Worm (Caenorhabditis elegans) whole organism, young adult: ENCODE results near the gene dyci-1.
"Not testable (repeated sequence)": the region's sequence is repeated elsewhere in the genome, so short reads cannot be mapped to it uniquely, and the experiment has no call there.

Experiments
- C06A6.2 ChIP-seq: fragments of 200-800 bp; sonication (Bioruptor generic); conservative IDR thresholded peaks from 2 replicates; pipeline ENCODE4 v1.3.6; 2022; ENCODE audit warnings: missing genetic modification characterization, missing compliant biosample characterization
- F22D6.2 ChIP-seq: sonication (generic microtip); optimal IDR thresholded peaks from 2 replicates; lab custom pipeline; 2016; ENCODE audit warnings: mild to moderate bottlenecking, missing genetic modification characterization, missing compliant biosample characterization
- Y53G8AR.9 ChIP-seq: fragments of 200-800 bp; sonication (Bioruptor generic); conservative IDR thresholded peaks from 2 replicates; pipeline ENCODE4 v1.3.6; 2022; ENCODE audit warnings: missing genetic modification reagents, missing genetic modification characterization, missing compliant biosample characterization
- Y56A3A.18 ChIP-seq: fragments of 200-800 bp; sonication (Bioruptor generic); IDR thresholded peaks from 2 replicates; pipeline ENCODE4 v1.3.6; 2022; ENCODE audit warnings: missing genetic modification reagents, missing genetic modification characterization, missing compliant biosample characterization
- Y79H2A.3 ChIP-seq: fragments of 200-800 bp; sonication (Bioruptor generic); conservative IDR thresholded peaks from 2 replicates; pipeline ENCODE4 v1.3.6; 2022; ENCODE audit warnings: missing genetic modification reagents, missing genetic modification characterization, missing compliant biosample characterization
- Y95B8A.8 ChIP-seq: fragments of 200-800 bp; sonication (Bioruptor generic); IDR thresholded peaks from 2 replicates; pipeline ENCODE4 v1.3.6; 2022; ENCODE audit warnings: missing genetic modification reagents, missing genetic modification characterization, missing compliant biosample characterization
- atf-7 ChIP-seq: sonication (generic microtip); optimal IDR thresholded peaks from 2 replicates; lab custom pipeline; 2017; ENCODE audit warnings: mild to moderate bottlenecking, missing genetic modification characterization, missing compliant biosample characterization
- attf-6 ChIP-seq: fragments of 200-800 bp; sonication (Bioruptor generic); IDR thresholded peaks from 2 replicates; pipeline ENCODE4 v1.3.6; 2022; ENCODE audit warnings: missing genetic modification reagents, missing genetic modification characterization, missing compliant biosample characterization
- ccch-3 ChIP-seq: fragments of 200-800 bp; sonication (Bioruptor generic); optimal IDR thresholded peaks from 2 replicates; lab custom pipeline; 2018; ENCODE audit warnings: mild to moderate bottlenecking, missing genetic modification characterization, missing compliant biosample characterization
- cebp-1 ChIP-seq, 2 experiments: fragments of 200-800 bp in 1 of 2; sonication (Bioruptor generic) in 1 of 2; sonication (generic microtip) in 1 of 2; IDR thresholded peaks in 1 of 2; optimal IDR thresholded peaks in 1 of 2; 2 replicates each; pipeline versions ENCODE4 v1.3.6 to Lab custom; 2017 to 2022; ENCODE audit warnings: missing compliant biosample characterization in 2 of 2, missing genetic modification characterization in 2 of 2, mild to moderate bottlenecking in 1 of 2, missing genetic modification reagents in 1 of 2, moderate library complexity in 1 of 2
- ceh-79 ChIP-seq: sonication (generic microtip); optimal IDR thresholded peaks from 2 replicates; lab custom pipeline; 2017; ENCODE audit warnings: mild to moderate bottlenecking, missing genetic modification characterization, missing compliant biosample characterization
- dox-1 ChIP-seq: fragments of 200-800 bp; sonication (Bioruptor generic); IDR thresholded peaks from 2 replicates; pipeline ENCODE4 v1.3.6; 2022; ENCODE audit warnings: missing genetic modification reagents, missing genetic modification characterization, missing compliant biosample characterization
- efl-1 ChIP-seq: fragments of 150-350 bp; optimal IDR thresholded peaks from 2 replicates; lab custom pipeline; 2014; ENCODE audit warnings: missing biosample characterization, missing genetic modification reagents, missing genetic modification characterization
- fkh-3 ChIP-seq: sonication (generic microtip); optimal IDR thresholded peaks from 2 replicates; lab custom pipeline; 2016; ENCODE audit warnings: mild to moderate bottlenecking, missing genetic modification characterization, missing compliant biosample characterization
- gei-17 ChIP-seq: fragments of 200-800 bp; sonication (Bioruptor generic); optimal IDR thresholded peaks from 2 replicates; lab custom pipeline; 2018; ENCODE audit warnings: mild to moderate bottlenecking, missing genetic modification characterization, missing compliant biosample characterization
- hlh-12 ChIP-seq: sonication (generic microtip); optimal IDR thresholded peaks from 2 replicates; lab custom pipeline; 2016; ENCODE audit warnings: missing genetic modification characterization, missing compliant biosample characterization
- hsf-1 ChIP-seq: fragments of 200-800 bp; sonication (Bioruptor generic); IDR thresholded peaks from 2 replicates; pipeline ENCODE4 v1.3.6; 2022; ENCODE audit warnings: missing genetic modification reagents, missing genetic modification characterization, missing compliant biosample characterization
- madf-3 ChIP-seq: fragments of 200-800 bp; sonication (Bioruptor generic); IDR thresholded peaks from 2 replicates; pipeline ENCODE4 v1.3.6; 2022; ENCODE audit warnings: missing genetic modification reagents, missing genetic modification characterization, missing compliant biosample characterization
- madf-6 ChIP-seq: fragments of 200-800 bp; sonication (Bioruptor generic); IDR thresholded peaks from 2 replicates; pipeline ENCODE4 v1.3.6; 2022; ENCODE audit warnings: missing genetic modification reagents, missing genetic modification characterization, missing compliant biosample characterization
- nhr-80 ChIP-seq: sonication (generic microtip); optimal IDR thresholded peaks from 2 replicates; lab custom pipeline; 2016; ENCODE audit warnings: missing genetic modification characterization, missing compliant biosample characterization
- rec-8 ChIP-seq, 2 experiments: sonication (generic microtip); optimal IDR thresholded peaks; 2 replicates each; lab custom pipeline; 2016; ENCODE audit warnings: mild to moderate bottlenecking in 2 of 2, missing genetic modification characterization in 2 of 2, missing genetic modification reagents in 2 of 2, missing genotype in 2 of 2, missing biosample characterization in 1 of 2, missing compliant biosample characterization in 1 of 2, moderate library complexity in 1 of 2
- repo-1 ChIP-seq: sonication (generic microtip); optimal IDR thresholded peaks from 2 replicates; lab custom pipeline; 2017; ENCODE audit warnings: mild to moderate bottlenecking, missing genetic modification characterization, missing compliant biosample characterization
- sdz-38 ChIP-seq: sonication (generic microtip); optimal IDR thresholded peaks from 2 replicates; lab custom pipeline; 2016; ENCODE audit warnings: missing genotype, missing genetic modification characterization, missing compliant biosample characterization
- snpc-1.1 ChIP-seq: sonication (generic microtip); optimal IDR thresholded peaks from 2 replicates; lab custom pipeline; 2017; ENCODE audit warnings: missing genetic modification characterization, mild to moderate bottlenecking, missing compliant biosample characterization, antibody characterized with exemption, moderate library complexity, missing genotype, missing genetic modification reagents; ENCODE audit not compliant: insufficient read depth
- snpc-3.4 ChIP-seq: sonication (generic microtip); optimal IDR thresholded peaks from 2 replicates; lab custom pipeline; 2017; ENCODE audit warnings: missing genetic modification characterization, mild to moderate bottlenecking, missing compliant biosample characterization, antibody characterized with exemption, moderate library complexity, missing genotype, missing genetic modification reagents
- snpc-4 ChIP-seq, 5 experiments: fragments of 150-350 bp in 1 of 5; sonication (generic microtip) in 4 of 5; optimal IDR thresholded peaks; 2 replicates each; lab custom pipeline; 2014 to 2018; ENCODE audit warnings: missing genetic modification characterization in 5 of 5, missing biosample characterization in 3 of 5, antibody characterized with exemption in 2 of 5, mild to moderate bottlenecking in 2 of 5, missing compliant biosample characterization in 2 of 5, missing genotype in 2 of 5, moderate library complexity in 2 of 5, missing genetic modification reagents in 1 of 5
- xnd-1 ChIP-seq: sonication (generic microtip); optimal IDR thresholded peaks from 2 replicates; lab custom pipeline; 2016; ENCODE audit warnings: missing genotype, missing genetic modification reagents, missing genetic modification characterization, missing compliant biosample characterization
- zim-3 ChIP-seq: sonication (generic microtip); optimal IDR thresholded peaks from 2 replicates; lab custom pipeline; 2017; ENCODE audit warnings: mild to moderate bottlenecking, missing genetic modification characterization, moderate library complexity, missing compliant biosample characterization
- ztf-22 ChIP-seq: fragments of 200-800 bp; sonication (Bioruptor generic); optimal IDR thresholded peaks from 2 replicates; lab custom pipeline; 2018; ENCODE audit warnings: mild to moderate bottlenecking, missing genetic modification characterization, moderate library complexity, missing compliant biosample characterization
- ztf-3 ChIP-seq: fragments of 200-800 bp; sonication (Bioruptor generic); optimal IDR thresholded peaks from 2 replicates; lab custom pipeline; 2018; ENCODE audit warnings: mild to moderate bottlenecking, missing genetic modification characterization, missing compliant biosample characterization

dyci-1 gene

ce11 chrIV:6833617-6834016, 48.5 kb upstream of the dyci-1 start:
- TF ChIP-seq Y53G8AR.9 (GFP tag; lab: Robert Waterston, UW) (no peak), efl-1 (GFP tag; lab: Kevin White, UChicago) (no peak), attf-6 (GFP tag; lab: Robert Waterston, UW) (no peak), dox-1 (no peak), madf-3 (GFP tag; lab: Robert Waterston, UW) (no peak), hsf-1 (no peak)

ce11 chrIV:6832194-6832593, 47.1 kb upstream of the dyci-1 start:
- TF ChIP-seq hlh-12 (tag; lab: Kevin White, UChicago) (no peak), F22D6.2 (tag; lab: Kevin White, UChicago) (no peak), ztf-22 (GFP tag; lab: Kevin White, UChicago) (no peak), Y56A3A.18 (GFP tag; lab: Robert Waterston, UW) (no peak), rec-8 (tag; optimal IDR thresholded peaks at IDR 0.05; lab: Kevin White, UChicago) (no peak), repo-1 (no peak), ccch-3 (GFP tag; lab: Kevin White, UChicago) (no peak), atf-7 (tag; lab: Kevin White, UChicago) (no peak)

DNA sequence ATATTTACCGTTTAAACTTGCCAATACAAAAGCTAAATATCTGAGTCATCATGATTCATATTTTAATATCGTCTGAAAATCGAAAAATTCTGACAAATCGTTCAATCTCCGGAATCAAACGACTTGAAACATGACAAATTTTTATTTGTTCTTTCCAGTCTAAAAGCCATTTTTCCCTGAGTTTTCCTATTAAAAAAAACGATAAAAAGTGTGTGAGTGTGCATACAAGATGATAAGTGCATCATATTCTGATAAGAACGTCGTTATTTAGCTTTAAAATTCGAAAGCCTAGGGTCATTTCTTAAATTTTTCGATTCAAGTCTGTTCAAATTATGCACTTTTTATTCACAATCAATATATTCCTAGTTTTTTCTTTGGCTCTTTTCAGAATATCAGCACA, 44.8 kb upstream of the dyci-1 start, which contains the start of gene H20E11.1:
Gene H20E11.1, plus strand, starts transcription at position 244 of the 400 bp plus-strand sequence.
- TF ChIP-seq hsf-1, result no peak
- peak; percentile 29 for TF ChIP-seq nhr-80 (tag; lab: Kevin White, UChicago)
- TF ChIP-seq, all 124 proteins: peak for 1

ce11 chrIV:6827477-6827876, 42.4 kb upstream of the dyci-1 start, which contains the start of gene H20E11.2:
Gene H20E11.2, plus strand, starts transcription at chrIV:6827777.
- not testable (repeated sequence) for TF ChIP-seq snpc-3.4 (tag; lab: Kevin White, UChicago); repo-1; Y79H2A.3
- TF ChIP-seq, all 124 proteins: peak for 0; not testable (repeated sequence) for 124

DNA sequence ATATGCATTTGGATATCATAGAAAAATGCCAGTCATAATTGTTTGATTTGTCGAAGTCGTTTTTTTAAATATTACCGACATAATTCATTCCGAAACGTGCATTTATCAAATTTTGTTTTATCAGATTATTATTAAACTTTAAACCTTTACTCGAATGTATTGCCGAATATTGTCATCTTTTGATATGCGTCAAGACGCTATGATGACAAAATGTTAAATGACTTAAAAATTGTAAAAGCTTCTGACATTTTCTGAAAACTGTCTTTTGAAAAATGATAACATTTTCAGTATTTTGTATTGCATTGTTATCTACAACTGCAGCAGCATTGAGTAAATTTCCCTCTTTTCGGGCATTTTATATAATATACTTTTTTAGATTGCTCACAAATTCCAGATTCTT, 39.5 kb upstream of the dyci-1 start, which contains the start of gene H20E11.3:
Gene H20E11.3, plus strand, starts transcription at position 195 of the 400 bp plus-strand sequence.
- TF ChIP-seq cebp-1 (GFP tag; IDR thresholded peaks at IDR 0.05; lab: Robert Waterston, UW) (no peak), cebp-1 (tag; optimal IDR thresholded peaks at IDR 0.05; lab: Kevin White, UChicago) (no peak), nhr-80 (tag; lab: Kevin White, UChicago) (peak; percentile 47)

- no peak for TF ChIP-seq cebp-1 (GFP tag; IDR thresholded peaks at IDR 0.05; lab: Robert Waterston, UW)
- TF ChIP-seq cebp-1 (tag; optimal IDR thresholded peaks at IDR 0.05; lab: Kevin White, UChicago), result no peak
- no peak for TF ChIP-seq zim-3 (tag; lab: Kevin White, UChicago)
- TF ChIP-seq fkh-3 (tag; lab: Kevin White, UChicago), result no peak
- no peak for TF ChIP-seq snpc-1.1 (tag; lab: Kevin White, UChicago)
- no peak for TF ChIP-seq xnd-1 (tag; lab: Kevin White, UChicago)
- no peak for TF ChIP-seq ztf-3 (GFP tag; lab: Kevin White, UChicago)
- no peak for TF ChIP-seq C06A6.2
Observed at ce11 chrIV:6822406-6822805, 37.3 kb upstream of the dyci-1 start, which contains the start of gene C17H12.6. Gene C17H12.6, minus strand, starts transcription at chrIV:6822506.

DNA sequence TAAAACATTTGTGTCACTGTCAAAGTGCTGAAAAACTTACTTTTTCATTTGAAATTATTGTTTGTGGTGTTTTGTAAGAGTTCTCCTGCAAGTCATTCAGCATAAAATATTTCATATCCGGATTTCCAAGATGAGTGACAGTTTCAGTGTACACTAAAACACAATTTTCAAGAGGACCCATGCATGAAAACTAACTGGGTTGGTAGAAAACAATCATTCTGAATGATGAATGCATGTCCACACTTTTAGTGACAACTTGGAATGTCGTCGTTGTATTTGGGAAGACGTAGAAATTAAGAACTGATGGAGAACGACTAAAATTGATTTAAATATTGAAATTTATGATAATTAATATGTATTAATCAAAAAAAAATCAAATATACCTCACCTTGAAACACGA, 36.6 kb upstream of the dyci-1 start:
- TF ChIP-seq nhr-80 (tag; lab: Kevin White, UChicago), result no peak

- TF ChIP-seq gei-17 (GFP tag; lab: Kevin White, UChicago), result no peak
- no peak for TF ChIP-seq snpc-3.4 (tag; lab: Kevin White, UChicago)
- no peak for TF ChIP-seq snpc-4 (GFP tag; optimal IDR thresholded peaks at IDR 0.05; lab: Kevin White, UChicago)
- no peak for TF ChIP-seq snpc-4 (tag; optimal IDR thresholded peaks at IDR 0.05; lab: Kevin White, UChicago)
- TF ChIP-seq ceh-79, result no peak
- TF ChIP-seq madf-6 (GFP tag; lab: Robert Waterston, UW), result no peak
- peak; percentile 37 for TF ChIP-seq nhr-80 (tag; lab: Kevin White, UChicago)
- no peak for TF ChIP-seq Y95B8A.8 (GFP tag; lab: Robert Waterston, UW)
- no peak for TF ChIP-seq sdz-38 (tag; lab: Kevin White, UChicago)
Observed at ce11 chrIV:6818369-6818768, 33.3 kb upstream of the dyci-1 start, which contains the start of gene C17H12.8. Gene C17H12.8, plus strand, starts transcription at chrIV:6818703.
